Worm (Caenorhabditis elegans): ENCODE data around the gene pcs-1.

- TF ChIP-seq saeg-2 (GFP tag; IDR thresholded peaks at IDR 0.05) (no peak), F49E8.2 (tag; optimal IDR thresholded peaks at IDR 0.05; ENCODE audit: borderline replicate concordance) (no peak)
These were observed at the start of gene pcs-1 for ce11 chrII:11577397-11577796.
